Worm (Caenorhabditis elegans): ENCODE measurements around the gene C47E8.9.

Gene C47E8.9

ce11 chrV:14656970-14657369 lies 6.1 kb upstream of the C47E8.9 start:
- TF ChIP-seq hlh-30 (tag; optimal IDR thresholded peaks at IDR 0.05; ENCODE audit: insufficient read depth) = peak; percentile 62
- TF ChIP-seq unc-39 (tag; optimal IDR thresholded peaks at IDR 0.05) = no peak
- no peak for TF ChIP-seq zfp-3 (GFP tag; conservative IDR thresholded peaks at IDR 0.05)
- no peak for TF ChIP-seq ctbp-1 (GFP tag; IDR thresholded peaks at IDR 0.05)
- peak in 1 of 2 experiments; percentile 36 for TF ChIP-seq mdl-1 (tag; optimal IDR thresholded peaks at IDR 0.05)
- TF ChIP-seq madf-9 (GFP tag; conservative IDR thresholded peaks at IDR 0.05) = no peak
- TF ChIP-seq hmg-1.1 (GFP tag; IDR thresholded peaks at IDR 0.05) = no peak
- TF ChIP-seq ceh-82 (tag; optimal IDR thresholded peaks at IDR 0.05) = no peak
- peak; percentile 5 for TF ChIP-seq nhr-28 (tag; optimal IDR thresholded peaks at IDR 0.05)
- TF ChIP-seq ceh-62 (tag; optimal IDR thresholded peaks at IDR 0.05) = no peak
- TF ChIP-seq duxl-1 (tag; optimal IDR thresholded peaks at IDR 0.05; ENCODE audit: poor library complexity) = no peak
- no peak for TF ChIP-seq F26F4.8 (GFP tag; conservative IDR thresholded peaks at IDR 0.05)

ce11 chrV:14658131-14658530 lies 5.0 kb upstream of the C47E8.9 start, which contains the start of gene slc-25A29:
TSS of gene slc-25A29 (minus strand) at chrV:14658175.
- TF ChIP-seq mdl-1 (tag; optimal IDR thresholded peaks at IDR 0.05) (peak in 1 of 2 experiments; percentile 4), dve-1 (tag; optimal IDR thresholded peaks at IDR 0.05; ENCODE audit: insufficient read depth) (no peak), mxl-3 (GFP tag; optimal IDR thresholded peaks at IDR 0.05) (peak; percentile 36), hlh-11 (tag; optimal IDR thresholded peaks at IDR 0.05) (peak; percentile 25), nhr-28 (tag; optimal IDR thresholded peaks at IDR 0.05) (peak; percentile 19), hlh-30 (tag; optimal IDR thresholded peaks at IDR 0.05; ENCODE audit: insufficient read depth) (peak; percentile 3), aha-1 (tag) (no peak)

DNA sequence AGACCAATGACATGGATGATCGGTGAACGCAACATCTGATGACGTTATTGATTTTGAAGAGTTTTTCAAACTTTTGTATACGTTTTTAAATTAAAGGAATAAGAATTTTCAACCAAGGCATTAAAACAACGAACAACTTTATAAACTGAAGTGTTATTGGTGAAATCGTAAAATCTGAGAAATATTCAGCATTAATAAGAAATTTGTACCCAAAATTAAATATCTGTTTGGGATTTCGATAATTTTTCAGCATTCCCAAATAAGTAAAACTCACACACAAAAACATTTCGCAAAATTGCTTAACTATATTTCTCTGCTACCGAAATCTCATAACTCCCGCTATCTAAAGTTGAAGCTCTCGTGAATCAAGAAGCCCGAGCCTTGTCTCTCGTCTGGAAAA lies 3.5 kb upstream of the C47E8.9 start:
- TF ChIP-seq unc-62 (GFP tag; optimal IDR thresholded peaks at IDR 0.05 in 1 of 2) (peak in 1 of 2 experiments; percentile 90), unc-62 (tag; optimal IDR thresholded peaks at IDR 0.05) (no peak), ceh-82 (tag; optimal IDR thresholded peaks at IDR 0.05) (no peak), dmd-8 (GFP tag; IDR thresholded peaks at IDR 0.05) (no peak)

- TF ChIP-seq cey-2 (tag; optimal IDR thresholded peaks at IDR 0.05; ENCODE audit: borderline replicate concordance, insufficient read depth) (peak; percentile 92), saeg-2 (GFP tag; IDR thresholded peaks at IDR 0.05) (no peak), daf-12 (tag; optimal IDR thresholded peaks at IDR 0.05) (no peak), hlh-11 (tag; optimal IDR thresholded peaks at IDR 0.05) (peak; percentile 79), nhr-48 (tag; optimal IDR thresholded peaks at IDR 0.05) (peak; percentile 90), unc-62 (GFP tag; optimal IDR thresholded peaks at IDR 0.05 in 1 of 2) (peak in 1 of 2 experiments; percentile 72), unc-62 (tag; optimal IDR thresholded peaks at IDR 0.05) (no peak), F37D6.2 (tag; optimal IDR thresholded peaks at IDR 0.05) (no peak), zip-11 (GFP tag; IDR thresholded peaks at IDR 0.05) (no peak), spr-1 (tag; optimal IDR thresholded peaks at IDR 0.05) (no peak), pha-4 (GFP tag; IDR thresholded peaks at IDR 0.05) (no peak), pha-4 (tag; optimal IDR thresholded peaks at IDR 0.05) (no peak), lin-1 (GFP tag; IDR thresholded peaks at IDR 0.05) (no peak), dmd-9 (GFP tag; IDR thresholded peaks at IDR 0.05) (no peak), hmg-1.1 (GFP tag; IDR thresholded peaks at IDR 0.05) (no peak), ceh-20 (GFP tag; IDR thresholded peaks at IDR 0.05) (peak; percentile 65; the same call in 1 of the 2 replicates), ceh-44 (GFP tag; IDR thresholded peaks at IDR 0.05) (no peak), lsy-2 (tag; optimal IDR thresholded peaks at IDR 0.05) (no peak), dmd-8 (GFP tag; IDR thresholded peaks at IDR 0.05) (no peak), mdl-1 (tag; optimal IDR thresholded peaks at IDR 0.05) (peak; percentile 83 to 87), F49E8.2 (tag; optimal IDR thresholded peaks at IDR 0.05; ENCODE audit: borderline replicate concordance) (no peak), Y5F2A.4 (GFP tag; optimal IDR thresholded peaks at IDR 0.05) (no peak), lin-15B (tag; optimal IDR thresholded peaks at IDR 0.05) (no peak), lin-13 (GFP tag; optimal IDR thresholded peaks at IDR 0.05) (no peak), lin-29 (GFP tag; IDR thresholded peaks at IDR 0.05) (no peak), mes-2 (tag; optimal IDR thresholded peaks at IDR 0.05; ENCODE audit: poor library complexity, severe bottlenecking) (no peak), Y48G9A.11 (GFP tag; IDR thresholded peaks at IDR 0.05) (no peak), zfp-3 (GFP tag; conservative IDR thresholded peaks at IDR 0.05) (no peak), skn-1 (tag; optimal IDR thresholded peaks at IDR 0.05) (no peak), gei-8 (GFP tag; optimal IDR thresholded peaks at IDR 0.05) (no peak)
These were observed 2.3 kb upstream of the C47E8.9 start, which contains the start of gene srh-17 for ce11 chrV:14660608-14661355. TSS of gene srh-17 (plus strand) at chrV:14661305.

All from whole organism, L4 larva.